Fruit fly (Drosophila melanogaster): ENCODE measurements around the gene CG17321.

Gene CG17321

DNA sequence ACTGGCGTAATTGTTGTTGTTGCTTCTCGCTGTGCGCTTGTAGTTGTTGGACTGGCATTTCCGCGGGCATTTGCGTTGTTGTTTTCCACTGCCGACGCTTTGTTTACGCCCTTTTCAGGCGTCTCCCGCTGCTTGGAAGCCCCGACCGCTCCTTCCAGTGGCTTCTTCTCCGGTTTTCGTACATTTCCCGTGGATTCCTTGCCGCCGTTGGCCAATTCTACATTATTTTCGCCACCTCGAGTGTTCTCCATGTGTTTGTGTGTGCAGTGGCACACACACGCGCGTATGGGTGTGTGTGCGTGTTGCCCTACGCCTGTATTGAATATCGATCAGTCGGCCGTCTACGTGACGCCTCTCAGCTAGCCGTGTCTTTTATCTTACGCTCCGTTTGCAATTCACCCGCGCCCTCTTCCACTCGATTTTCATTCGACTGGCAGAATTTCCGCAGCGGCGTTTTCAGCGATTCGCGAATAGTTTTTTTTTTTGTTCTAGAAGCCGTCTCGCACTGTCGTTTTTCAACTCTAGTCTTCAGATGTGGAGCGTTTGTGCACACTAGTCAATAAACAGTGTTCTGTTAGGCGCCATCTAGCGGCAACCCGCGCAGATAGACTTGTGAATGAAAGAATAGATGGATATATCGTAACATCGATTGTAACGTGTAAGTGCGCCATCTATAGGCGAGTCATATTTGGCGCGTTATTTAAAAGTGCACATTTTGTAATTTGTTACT, 5.7 kb upstream of the CG17321 start, which contains the start of gene CG10600:
Gene CG10600 (minus strand): TSS at position 537 of the 730 bp plus-strand sequence.
- TF ChIP-seq CG9705 (GFP tag; optimal IDR thresholded peaks at IDR 0.05) (peak; percentile 69), Rel (GFP tag; optimal IDR thresholded peaks at IDR 0.05) (no peak), Rel (tag; optimal IDR thresholded peaks at IDR 0.05) (peak; percentile 50), rgr (GFP tag; optimal IDR thresholded peaks at IDR 0.05) (peak; percentile 92), Vsx2 (GFP tag; optimal IDR thresholded peaks at IDR 0.05; ENCODE audit: partially characterized antibody) (no peak), dsf (GFP tag; optimal IDR thresholded peaks at IDR 0.05; ENCODE audit: borderline replicate concordance) (peak; percentile 84), usp (GFP tag; optimal IDR thresholded peaks at IDR 0.05) (no peak), Jra (GFP tag; optimal IDR thresholded peaks at IDR 0.05) (peak; percentile 92), GATAd (GFP tag; optimal IDR thresholded peaks at IDR 0.05) (peak; percentile 61), Mio (GFP tag; optimal IDR thresholded peaks at IDR 0.05) (peak; percentile 52), Sp1 (GFP tag; optimal IDR thresholded peaks at IDR 0.05) (peak; percentile 71), Dif (GFP tag; optimal IDR thresholded peaks at IDR 0.05; ENCODE audit: partially characterized antibody) (no peak), Hr83 (GFP tag; optimal IDR thresholded peaks at IDR 0.05; ENCODE audit: poor library complexity, severe bottlenecking) (peak; percentile 97), Dfd (GFP tag; optimal IDR thresholded peaks at IDR 0.05) (no peak), psq (GFP tag; optimal IDR thresholded peaks at IDR 0.05) (peak; percentile 78), h (GFP tag; optimal IDR thresholded peaks at IDR 0.05) (peak; percentile 91), sv (GFP tag; optimal IDR thresholded peaks at IDR 0.05) (peak; percentile 74), CrebA (GFP tag; optimal IDR thresholded peaks at IDR 0.05; ENCODE audit: borderline replicate concordance) (no peak), woc (GFP tag; optimal IDR thresholded peaks at IDR 0.05) (no peak), N (GFP tag; optimal IDR thresholded peaks at IDR 0.05) (peak; percentile 74), lola (GFP tag; optimal IDR thresholded peaks at IDR 0.05) (no peak), Hnf4 (GFP tag; optimal IDR thresholded peaks at IDR 0.05) (peak; percentile 95), jim (GFP tag; optimal IDR thresholded peaks at IDR 0.05) (peak; percentile 85), ey (GFP tag; optimal IDR thresholded peaks at IDR 0.05) (peak; percentile 83), Abd-B (GFP tag; optimal IDR thresholded peaks at IDR 0.05) (peak; percentile 51), br (GFP tag; optimal IDR thresholded peaks at IDR 0.05) (peak; percentile 91), fru (GFP tag; optimal IDR thresholded peaks at IDR 0.05) (peak; percentile 89), sage (GFP tag; optimal IDR thresholded peaks at IDR 0.05) (peak; percentile 72), Myc (optimal IDR thresholded peaks at IDR 0.05) (peak; percentile 88), tai (GFP tag; optimal IDR thresholded peaks at IDR 0.05) (no peak), pan (optimal IDR thresholded peaks at IDR 0.05) (no peak), OdsH (GFP tag; optimal IDR thresholded peaks at IDR 0.05) (peak; percentile 86), brk (GFP tag; optimal IDR thresholded peaks at IDR 0.05) (no peak), CG32264 (GFP tag; optimal IDR thresholded peaks at IDR 0.05) (peak; percentile 60), Hr78 (GFP tag; optimal IDR thresholded peaks at IDR 0.05) (no peak), HLH106 (tag; optimal IDR thresholded peaks at IDR 0.05) (peak; percentile 71), foxo (GFP tag; optimal IDR thresholded peaks at IDR 0.05) (peak in 1 of 2 experiments; percentile 91), dl (GFP tag; optimal IDR thresholded peaks at IDR 0.05; ENCODE audit: insufficient read depth in 1 of 2, partially characterized antibody in 2 of 2) (no peak), dmrt93B (GFP tag; optimal IDR thresholded peaks at IDR 0.05) (peak; percentile 56)

- TF ChIP-seq Hr78 (GFP tag; optimal IDR thresholded peaks at IDR 0.05) (no peak), lola (GFP tag; optimal IDR thresholded peaks at IDR 0.05) (no peak), dmrt93B (GFP tag; optimal IDR thresholded peaks at IDR 0.05) (no peak), HLH106 (tag; optimal IDR thresholded peaks at IDR 0.05) (no peak), fru (GFP tag; optimal IDR thresholded peaks at IDR 0.05) (no peak), OdsH (GFP tag; optimal IDR thresholded peaks at IDR 0.05) (no peak), Hnf4 (GFP tag; optimal IDR thresholded peaks at IDR 0.05) (no peak), h (GFP tag; optimal IDR thresholded peaks at IDR 0.05) (no peak), Vsx2 (GFP tag; optimal IDR thresholded peaks at IDR 0.05; ENCODE audit: partially characterized antibody) (no peak), Hr83 (GFP tag; optimal IDR thresholded peaks at IDR 0.05; ENCODE audit: poor library complexity, severe bottlenecking) (no peak), woc (GFP tag; optimal IDR thresholded peaks at IDR 0.05) (no peak), CG32264 (GFP tag; optimal IDR thresholded peaks at IDR 0.05) (no peak)
Measured at dm6 chr2L:18841210-18841609, 3.8 kb upstream of the CG17321 start, which contains the start of gene CG31752. CG31752 (minus strand) TSS chr2L:18841310.
